Fruit fly (Drosophila melanogaster): ENCODE results near the gene Ip259.
A peak's percentile ranks its signal among the peaks of the same experiment; 100 is the strongest.

The Ip259 gene

DNA sequence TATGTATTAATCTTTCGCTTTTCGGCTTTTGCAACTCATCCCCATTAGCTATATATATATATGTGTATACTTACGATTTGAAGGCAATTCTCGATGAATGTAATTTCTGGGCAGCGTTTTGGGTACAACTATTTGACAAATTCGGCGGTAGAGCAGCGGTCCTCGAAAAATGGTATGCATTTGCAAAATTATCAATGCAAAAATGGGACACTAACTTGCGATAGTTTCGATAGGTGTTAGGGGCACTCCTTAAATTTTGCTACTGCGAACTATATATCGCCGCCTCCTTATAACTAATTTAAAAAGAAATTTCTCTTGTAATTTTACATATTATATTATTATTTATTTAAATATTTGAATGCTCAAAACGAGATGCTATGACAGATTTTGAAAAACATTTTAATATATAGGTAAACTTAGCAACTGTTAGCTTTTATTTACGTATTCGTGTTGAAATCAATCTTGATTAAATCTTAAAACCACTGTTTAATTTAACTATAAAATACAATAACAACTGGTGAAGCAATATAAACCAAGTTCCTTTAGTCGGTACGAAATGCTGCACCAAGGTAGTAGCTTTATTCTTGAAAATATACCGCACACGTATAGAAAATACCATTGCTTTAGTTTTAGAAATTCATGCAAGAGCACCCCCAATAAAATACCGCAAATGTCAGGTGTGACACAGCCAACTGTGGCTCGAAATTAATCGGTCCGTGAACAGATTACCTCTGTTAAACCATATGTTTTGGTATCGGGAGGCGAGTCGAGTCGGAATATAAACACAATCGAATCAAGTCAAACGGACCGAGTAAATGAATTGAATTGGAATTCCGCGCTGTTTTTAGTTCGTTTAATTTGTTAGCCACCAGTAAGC lies 5.3 kb downstream of the Ip259 start, which contains the start of the genes CG5355 and Klp31E (continued):
- no peak for TF ChIP-seq Sox102F (GFP tag; optimal IDR thresholded peaks at IDR 0.05)
- no peak for TF ChIP-seq CG31441 (GFP tag; IDR thresholded peaks at IDR 0.05)
- TF ChIP-seq CG15696 (tag; optimal IDR thresholded peaks at IDR 0.05) = peak; percentile 70
- TF ChIP-seq CG3163 (GFP tag; optimal IDR thresholded peaks at IDR 0.05) = peak; percentile 31
- peak; percentile 5 for TF ChIP-seq pnt (GFP tag; optimal IDR thresholded peaks at IDR 0.05)
- peak; percentile 18; the same call in 1 of the 3 replicates for TF ChIP-seq CG34422 (GFP tag; IDR thresholded peaks at IDR 0.05)
- peak; percentile 76 for TF ChIP-seq Nf-YC (tag; optimal IDR thresholded peaks at IDR 0.05)
- TF ChIP-seq CG16863 (GFP tag; optimal IDR thresholded peaks at IDR 0.05) = peak; percentile 52
- no peak for TF ChIP-seq CG17186 (GFP tag; optimal IDR thresholded peaks at IDR 0.05)
- TF ChIP-seq esg (GFP tag; conservative IDR thresholded peaks at IDR 0.05) = peak; percentile 58
- TF ChIP-seq insv (GFP tag; optimal IDR thresholded peaks at IDR 0.05) = peak in 1 of 2 experiments; percentile 26
- TF ChIP-seq CG8359 (GFP tag; optimal IDR thresholded peaks at IDR 0.05; ENCODE audit: borderline replicate concordance) = peak; percentile 14
- peak; percentile 88 for TF ChIP-seq row (GFP tag; IDR thresholded peaks at IDR 0.05)
- peak; percentile 61 for TF ChIP-seq caup (GFP tag; optimal IDR thresholded peaks at IDR 0.05; ENCODE audit: severe bottlenecking)
- peak; percentile 7 for TF ChIP-seq CG6765 (GFP tag; optimal IDR thresholded peaks at IDR 0.05)
- TF ChIP-seq CG18011 (GFP tag; optimal IDR thresholded peaks at IDR 0.05) = no peak
- peak; percentile 87 for TF ChIP-seq CG9727 (GFP tag; optimal IDR thresholded peaks at IDR 0.05)
- peak; percentile 10 for TF ChIP-seq pb (GFP tag; optimal IDR thresholded peaks at IDR 0.05)
- peak; percentile 63 for TF ChIP-seq scrt (GFP tag; optimal IDR thresholded peaks at IDR 0.05)
- no peak for TF ChIP-seq gsb (GFP tag; IDR thresholded peaks at IDR 0.05)
- TF ChIP-seq slbo (GFP tag; IDR thresholded peaks at IDR 0.05) = peak; percentile 81
- peak; percentile 49; the same call in 1 of the 3 replicates for TF ChIP-seq CG7963 (GFP tag; IDR thresholded peaks at IDR 0.05; ENCODE audit: partially characterized antibody)
- no peak for TF ChIP-seq C15 (GFP tag; IDR thresholded peaks at IDR 0.05)
- peak; percentile 48 for TF ChIP-seq kay (GFP tag; optimal IDR thresholded peaks at IDR 0.05)
- no peak for TF ChIP-seq nau (GFP tag; optimal IDR thresholded peaks at IDR 0.05)
- TF ChIP-seq Asciz (GFP tag; optimal IDR thresholded peaks at IDR 0.05) = peak; percentile 64
- peak; percentile 75 for TF ChIP-seq sna (GFP tag; IDR thresholded peaks at IDR 0.05; ENCODE audit: partially characterized antibody)
- peak; percentile 45 for TF ChIP-seq gcm (GFP tag; optimal IDR thresholded peaks at IDR 0.05)
- no peak; the same call in 1 of the 2 replicates for TF ChIP-seq CG2129 (GFP tag; IDR thresholded peaks at IDR 0.05; ENCODE audit: partially characterized antibody)
- peak; percentile 52; the same call in 1 of the 3 replicates for TF ChIP-seq ken (GFP tag; IDR thresholded peaks at IDR 0.05)
- TF ChIP-seq CG2199 (GFP tag; IDR thresholded peaks at IDR 0.05) = 0 out of 3 replicates have a peak, but pooled peaks have one; percentile 24
- TF ChIP-seq stc (GFP tag; IDR thresholded peaks at IDR 0.05) = 0 out of 2 replicates have a peak, but pooled peaks have one; percentile 26
- TF ChIP-seq ato (GFP tag; IDR thresholded peaks at IDR 0.05; ENCODE audit: partially characterized antibody) = peak; percentile 42; the same call in 1 of the 2 replicates
- peak; percentile 63 for TF ChIP-seq CG10147 (GFP tag; optimal IDR thresholded peaks at IDR 0.05)
- 0 out of 3 replicates have a peak, but pooled peaks have one; percentile 45 for TF ChIP-seq B-H1 (GFP tag; IDR thresholded peaks at IDR 0.05)
- TF ChIP-seq CG17359 (tag; optimal IDR thresholded peaks at IDR 0.05) = peak; percentile 56
- no peak for TF ChIP-seq lab (GFP tag; optimal IDR thresholded peaks at IDR 0.05)
- peak; percentile 27 for TF ChIP-seq Spps (tag; optimal IDR thresholded peaks at IDR 0.05)
- TF ChIP-seq E2f1 (GFP tag; IDR thresholded peaks at IDR 0.05) = no peak
- TF ChIP-seq Oli (tag; optimal IDR thresholded peaks at IDR 0.05) = peak; percentile 75
- no peak for TF ChIP-seq CG12744 (GFP tag; optimal IDR thresholded peaks at IDR 0.05)
- TF ChIP-seq D19B (GFP tag; optimal IDR thresholded peaks at IDR 0.05) = peak; percentile 38
- peak; percentile 37 for TF ChIP-seq Drgx (GFP tag; IDR thresholded peaks at IDR 0.05)
- TF ChIP-seq CG18764 (GFP tag; optimal IDR thresholded peaks at IDR 0.05) = no peak
- TF ChIP-seq CG7987 (GFP tag; optimal IDR thresholded peaks at IDR 0.05) = no peak
- TF ChIP-seq cas (GFP tag; IDR thresholded peaks at IDR 0.05) = no peak
- TF ChIP-seq CG4854 (GFP tag; optimal IDR thresholded peaks at IDR 0.05) = peak; percentile 14
